Fruit fly (Drosophila melanogaster): ENCODE data around the gene OdsH.

The OdsH gene

dm6 chrX:17790710-17791109 lies at the start of gene OdsH:
TSS of gene OdsH (plus strand) at chrX:17791010.
- TF ChIP-seq H15 (GFP tag; IDR thresholded peaks at IDR 0.05) (no peak), CG15269 (tag; optimal IDR thresholded peaks at IDR 0.05) (no peak)

- peak; percentile 23 for TF ChIP-seq CoRest (tag; optimal IDR thresholded peaks at IDR 0.05)
- TF ChIP-seq gem (tag; optimal IDR thresholded peaks at IDR 0.05) = peak; percentile 24
- TF ChIP-seq lola (GFP tag; optimal IDR thresholded peaks at IDR 0.05) = peak in 1 of 3 experiments; percentile 20
- TF ChIP-seq pfk (GFP tag; optimal IDR thresholded peaks at IDR 0.05) = peak; percentile 49
- peak; percentile 79 for TF ChIP-seq grn (GFP tag; optimal IDR thresholded peaks at IDR 0.05)
- TF ChIP-seq Rfx (GFP tag; IDR thresholded peaks at IDR 0.05) = 0 out of 2 replicates have a peak, but pooled peaks have one; percentile 5
- TF ChIP-seq CG32532 (GFP tag; IDR thresholded peaks at IDR 0.05) = 0 out of 2 replicates have a peak, but pooled peaks have one; percentile 24
- 0 out of 3 replicates have a peak, but pooled peaks have one; percentile 25 for TF ChIP-seq ci (GFP tag; IDR thresholded peaks at IDR 0.05)
- TF ChIP-seq CG13894 (tag; optimal IDR thresholded peaks at IDR 0.05) = peak; percentile 10
- peak; percentile 90 for TF ChIP-seq CG11696 (GFP tag; IDR thresholded peaks at IDR 0.05)
- peak; percentile 10 for TF ChIP-seq CG2712 (tag; optimal IDR thresholded peaks at IDR 0.05)
- no peak for TF ChIP-seq tin (GFP tag; optimal IDR thresholded peaks at IDR 0.05)
- peak; percentile 15; the same call in 1 of the 2 replicates for TF ChIP-seq CG17328 (GFP tag; IDR thresholded peaks at IDR 0.05)
- no peak for TF ChIP-seq TFAM (GFP tag; optimal IDR thresholded peaks at IDR 0.05)
- TF ChIP-seq pros (GFP tag; optimal IDR thresholded peaks at IDR 0.05) = peak; percentile 81
- no peak for TF ChIP-seq gro (GFP tag; optimal IDR thresholded peaks at IDR 0.05)
- peak; percentile 15 for TF ChIP-seq CG12391 (tag; optimal IDR thresholded peaks at IDR 0.05)
- TF ChIP-seq phol (tag; optimal IDR thresholded peaks at IDR 0.05) = peak; percentile 6
- 0 out of 3 replicates have a peak, but pooled peaks have one; percentile 9 for TF ChIP-seq vnd (GFP tag; IDR thresholded peaks at IDR 0.05; ENCODE audit: partially characterized antibody)
- TF ChIP-seq CG4424 (GFP tag; optimal IDR thresholded peaks at IDR 0.05) = peak; percentile 26
- no peak for TF ChIP-seq CG11695 (GFP tag; IDR thresholded peaks at IDR 0.05)
- TF ChIP-seq CG18262 (tag; optimal IDR thresholded peaks at IDR 0.05) = peak; percentile 40
- no peak for TF ChIP-seq jing (GFP tag; optimal IDR thresholded peaks at IDR 0.05)
- peak; percentile 13 for TF ChIP-seq nmo (GFP tag; optimal IDR thresholded peaks at IDR 0.05)
- TF ChIP-seq CG14710 (tag; optimal IDR thresholded peaks at IDR 0.05) = peak; percentile 14
- no peak for TF ChIP-seq btn (GFP tag; optimal IDR thresholded peaks at IDR 0.05)
- TF ChIP-seq ranshi (GFP tag; IDR thresholded peaks at IDR 0.05) = no peak
- 0 out of 2 replicates have a peak, but pooled peaks have one; percentile 24 for TF ChIP-seq slbo (GFP tag; IDR thresholded peaks at IDR 0.05)
- peak; percentile 30 for TF ChIP-seq CG11504 (tag; optimal IDR thresholded peaks at IDR 0.05)
- TF ChIP-seq CG2678 (tag; optimal IDR thresholded peaks at IDR 0.05) = peak; percentile 19
- peak; percentile 18 for TF ChIP-seq CG16815 (GFP tag; optimal IDR thresholded peaks at IDR 0.05)
- TF ChIP-seq sens (GFP tag) = peak; percentile 82
- TF ChIP-seq CG6272 (GFP tag; IDR thresholded peaks at IDR 0.05) = no peak
- peak; percentile 37 for TF ChIP-seq CG9727 (GFP tag; optimal IDR thresholded peaks at IDR 0.05)
- peak; percentile 14 for TF ChIP-seq grau (tag; optimal IDR thresholded peaks at IDR 0.05)
- no peak for TF ChIP-seq tio (GFP tag; optimal IDR thresholded peaks at IDR 0.05)
- no peak for TF ChIP-seq Optix (GFP tag; IDR thresholded peaks at IDR 0.05)
- TF ChIP-seq GATAe (GFP tag; conservative IDR thresholded peaks at IDR 0.05) = peak; percentile 53
- TF ChIP-seq klu (GFP tag; IDR thresholded peaks at IDR 0.05) = no peak
- TF ChIP-seq CG3163 (GFP tag; optimal IDR thresholded peaks at IDR 0.05) = no peak
- TF ChIP-seq CG12769 (tag; optimal IDR thresholded peaks at IDR 0.05) = peak; percentile 13
- no peak for TF ChIP-seq usp (GFP tag; optimal IDR thresholded peaks at IDR 0.05)
- TF ChIP-seq CG9932 (GFP tag; IDR thresholded peaks at IDR 0.05) = peak; percentile 44
- no peak for TF ChIP-seq sc (optimal IDR thresholded peaks at IDR 0.05)
- no peak for TF ChIP-seq sc (GFP tag; optimal IDR thresholded peaks at IDR 0.05)
Measured at dm6 chrX:17741019-17741863, 49.6 kb upstream of the OdsH start.
